Fruit fly (Drosophila melanogaster): Measurements from ENCODE around the gene eIF5B.
A peak's percentile ranks its signal among the peaks of the same experiment; 100 is the strongest.

The eIF5B gene

DNA sequence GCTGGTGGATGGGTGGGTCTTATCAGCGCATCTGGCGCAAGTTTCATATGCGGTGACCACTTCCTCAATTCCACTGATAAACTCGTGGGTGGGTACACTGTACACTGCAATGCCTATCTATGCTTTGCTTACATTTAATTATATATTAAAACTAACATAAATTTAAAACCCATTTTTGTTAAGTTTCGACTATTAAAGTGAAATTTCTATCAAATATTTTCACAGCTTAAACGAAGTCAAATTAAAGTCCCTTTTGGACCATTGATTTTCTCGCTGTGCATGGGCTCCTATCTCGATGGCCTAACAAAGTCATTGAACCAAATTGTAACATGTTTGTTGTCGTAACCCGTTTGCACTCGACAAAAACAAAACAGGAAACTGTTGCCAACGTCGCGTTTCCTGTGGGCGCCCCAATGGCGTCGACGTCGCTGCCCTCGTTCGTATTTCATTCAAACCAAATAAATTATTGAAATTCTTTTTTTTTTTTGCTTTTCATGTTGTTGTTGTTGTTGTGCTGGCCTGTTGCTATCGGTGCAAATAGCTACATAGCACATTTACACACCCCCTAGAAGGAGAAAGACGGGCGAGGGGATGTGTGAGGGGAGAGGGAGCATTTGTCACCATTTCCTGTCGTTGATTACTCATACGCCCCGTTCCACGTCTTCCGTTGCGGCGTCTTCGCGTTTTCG lies 28.0 kb downstream of the eIF5B start (continued):
- TF ChIP-seq gcm2 (GFP tag; optimal IDR thresholded peaks at IDR 0.05): peak; percentile 40
- peak; percentile 44; the same call in 1 of the 2 replicates for TF ChIP-seq sim (GFP tag; IDR thresholded peaks at IDR 0.05)
- TF ChIP-seq Opbp (GFP tag; IDR thresholded peaks at IDR 0.05; ENCODE audit: partially characterized antibody): no peak
- peak; percentile 73 for TF ChIP-seq fd96Cb (tag; optimal IDR thresholded peaks at IDR 0.05)
- TF ChIP-seq CG2116 (GFP tag; optimal IDR thresholded peaks at IDR 0.05): peak; percentile 42
- peak; percentile 53; the same call in 1 of the 3 replicates for TF ChIP-seq CG2199 (GFP tag; IDR thresholded peaks at IDR 0.05)
- TF ChIP-seq CG8478 (optimal IDR thresholded peaks at IDR 0.05): no peak
- peak; percentile 81 for TF ChIP-seq oc (tag; optimal IDR thresholded peaks at IDR 0.05)
- peak; percentile 70 for TF ChIP-seq CG12071 (GFP tag; optimal IDR thresholded peaks at IDR 0.05)
- no peak for TF ChIP-seq br (optimal IDR thresholded peaks at IDR 0.05)
- TF ChIP-seq Lim3 (GFP tag; IDR thresholded peaks at IDR 0.05): no peak
- peak; percentile 73; the same call in 1 of the 3 replicates for TF ChIP-seq ase (GFP tag; IDR thresholded peaks at IDR 0.05)
- no peak for TF ChIP-seq CG10462 (GFP tag; optimal IDR thresholded peaks at IDR 0.05)
- peak; percentile 90 for TF ChIP-seq CG32532 (GFP tag; IDR thresholded peaks at IDR 0.05)
- TF ChIP-seq Bteb2 (GFP tag; optimal IDR thresholded peaks at IDR 0.05): peak; percentile 59
- peak; percentile 92 for TF ChIP-seq CG11504 (tag; optimal IDR thresholded peaks at IDR 0.05)
- TF ChIP-seq CG42726 (GFP tag; IDR thresholded peaks at IDR 0.05; ENCODE audit: partially characterized antibody): no peak
- TF ChIP-seq Dref (GFP tag; IDR thresholded peaks at IDR 0.05): no peak
- TF ChIP-seq Gug (GFP tag; IDR thresholded peaks at IDR 0.05): peak; percentile 55; the same call in 3 of the 4 replicates
- peak; percentile 82 for TF ChIP-seq CG7556 (GFP tag; optimal IDR thresholded peaks at IDR 0.05)
- peak; percentile 89 for TF ChIP-seq grau (tag; optimal IDR thresholded peaks at IDR 0.05)
- TF ChIP-seq cg (GFP tag; optimal IDR thresholded peaks at IDR 0.05): no peak
- peak; percentile 78 for TF ChIP-seq seq (GFP tag; IDR thresholded peaks at IDR 0.05)
- TF ChIP-seq CG10654 (GFP tag; optimal IDR thresholded peaks at IDR 0.05): peak; percentile 58
- TF ChIP-seq PHDP (tag; optimal IDR thresholded peaks at IDR 0.05): peak; percentile 91
- TF ChIP-seq gro (GFP tag; optimal IDR thresholded peaks at IDR 0.05): peak; percentile 23
- peak; percentile 62 for TF ChIP-seq slou (GFP tag; optimal IDR thresholded peaks at IDR 0.05)
- peak; percentile 89 for TF ChIP-seq lmd (GFP tag; IDR thresholded peaks at IDR 0.05)

- TF ChIP-seq sim (GFP tag; IDR thresholded peaks at IDR 0.05): no peak
- TF ChIP-seq CG30431 (GFP tag; optimal IDR thresholded peaks at IDR 0.05): no peak
- TF ChIP-seq BEAF-32 (GFP tag; optimal IDR thresholded peaks at IDR 0.05): no peak
- no peak for TF ChIP-seq Dll (GFP tag; IDR thresholded peaks at IDR 0.05; ENCODE audit: partially characterized antibody)
- no peak for TF ChIP-seq NC2α (GFP tag; optimal IDR thresholded peaks at IDR 0.05)
- TF ChIP-seq her (GFP tag; optimal IDR thresholded peaks at IDR 0.05): no peak
- TF ChIP-seq CG18764 (GFP tag; optimal IDR thresholded peaks at IDR 0.05): no peak
- TF ChIP-seq CG4282 (GFP tag; optimal IDR thresholded peaks at IDR 0.05): no peak
- no peak for TF ChIP-seq toy (GFP tag; IDR thresholded peaks at IDR 0.05)
- no peak for TF ChIP-seq Blimp-1 (GFP tag; optimal IDR thresholded peaks at IDR 0.05)
- peak; percentile 38 for TF ChIP-seq CG18599 (GFP tag; optimal IDR thresholded peaks at IDR 0.05)
- 0 out of 2 replicates have a peak, but pooled peaks have one; percentile 7 for TF ChIP-seq Ptx1 (GFP tag; IDR thresholded peaks at IDR 0.05)
- TF ChIP-seq CTCF (GFP tag; optimal IDR thresholded peaks at IDR 0.05): no peak
- TF ChIP-seq exex (tag; optimal IDR thresholded peaks at IDR 0.05): peak; percentile 84
- no peak for TF ChIP-seq CG2116 (GFP tag; optimal IDR thresholded peaks at IDR 0.05)
- no peak for TF ChIP-seq CG12744 (GFP tag; optimal IDR thresholded peaks at IDR 0.05)
- TF ChIP-seq mirr (GFP tag; optimal IDR thresholded peaks at IDR 0.05): peak; percentile 59
- TF ChIP-seq chinmo (GFP tag; IDR thresholded peaks at IDR 0.05; ENCODE audit: partially characterized antibody): 0 out of 4 replicates have a peak, but pooled peaks have one; percentile 19
- TF ChIP-seq pfk (GFP tag; optimal IDR thresholded peaks at IDR 0.05): no peak
- TF ChIP-seq Tbp (GFP tag; optimal IDR thresholded peaks at IDR 0.05): no peak
- TF ChIP-seq gro (GFP tag; optimal IDR thresholded peaks at IDR 0.05): peak; percentile 20
- TF ChIP-seq Dfd (GFP tag; optimal IDR thresholded peaks at IDR 0.05): no peak
- TF ChIP-seq CG5180 (GFP tag; optimal IDR thresholded peaks at IDR 0.05): peak; percentile 33
- no peak for TF ChIP-seq CkIIα-i1 (GFP tag; IDR thresholded peaks at IDR 0.05)
- no peak for TF ChIP-seq CG14965 (GFP tag; optimal IDR thresholded peaks at IDR 0.05; ENCODE audit: borderline replicate concordance)
Observed at dm6 chr3L:3431061-3431648, 29.6 kb downstream of the eIF5B start.
